Fruit fly (Drosophila melanogaster) whole organism, prepupa: ENCODE measurements around the gene trbd.

Source experiments
- CG15336 ChIP-seq: fragments of 200-800 bp; sonication (Bioruptor generic); IDR thresholded peaks from 2 replicates; pipeline ENCODE4 v1.3.6; 2022; ENCODE audit warnings: missing biosample characterization, missing genetic modification characterization
- CG32006 ChIP-seq: fragments of 200-800 bp; sonication (Bioruptor generic); optimal IDR thresholded peaks from 3 replicates; lab custom pipeline; 2017; ENCODE audit warnings: missing biosample characterization, mild to moderate bottlenecking, missing genetic modification characterization
- OdsH ChIP-seq: fragments of 200-800 bp; sonication (Bioruptor generic); optimal IDR thresholded peaks from 3 replicates; lab custom pipeline; 2016; ENCODE audit warnings: missing biosample characterization, missing genetic modification characterization
- pdm3 ChIP-seq: fragments of 200-800 bp; sonication (Bioruptor generic); optimal IDR thresholded peaks from 3 replicates; lab custom pipeline; 2016; ENCODE audit warnings: missing biosample characterization, missing genetic modification characterization

DNA sequence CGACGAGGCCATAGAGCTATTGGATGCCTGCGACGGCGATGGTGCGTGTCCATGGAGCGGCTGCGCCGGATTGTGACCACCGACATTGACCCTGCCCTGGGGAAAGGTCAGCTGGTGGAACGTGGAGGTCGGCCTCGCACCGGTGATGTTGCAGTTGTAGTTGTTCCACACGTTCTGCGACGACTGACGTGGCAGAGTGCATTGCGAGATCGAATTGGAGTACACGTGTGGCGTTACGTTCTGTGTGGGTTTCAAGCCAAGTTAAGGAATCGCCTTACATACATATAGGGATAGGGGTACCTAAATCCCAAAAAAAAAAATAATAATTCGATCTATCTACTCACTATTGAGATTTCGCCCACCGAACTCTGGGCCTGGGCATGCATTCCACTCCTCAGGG is 24.3 kb upstream of the trbd start:
- no peak for TF ChIP-seq CG32006 (GFP tag; lab: Kevin White, UChicago)
- TF ChIP-seq pdm3 (GFP tag; lab: Kevin White, UChicago), result no peak
- TF ChIP-seq CG15336 (GFP tag; lab: Robert Waterston, UW), result no peak
- no peak for TF ChIP-seq OdsH
